Fruit fly (Drosophila melanogaster) whole organism, embryonic: ENCODE data around the gene CG32276.

Experiments used
- Blimp-1 ChIP-seq: fragments of 200-800 bp; sonication (Bioruptor generic); optimal IDR thresholded peaks from 3 replicates; lab custom pipeline; 2018; ENCODE audit warnings: missing biosample characterization, missing genetic modification characterization, mild to moderate bottlenecking, moderate library complexity, missing genetic modification reagents
- CG10543 ChIP-seq: fragments of 200-800 bp; sonication (Bioruptor generic); optimal IDR thresholded peaks from 3 replicates; lab custom pipeline; 2017; ENCODE audit warnings: missing biosample characterization, mild to moderate bottlenecking, missing genetic modification characterization, moderate library complexity
- CG12391 ChIP-seq: fragments of 200-800 bp; sonication (Bioruptor generic); optimal IDR thresholded peaks from 3 replicates; lab custom pipeline; 2018; ENCODE audit warnings: missing biosample characterization, mild to moderate bottlenecking, missing genetic modification characterization, moderate library complexity
- CG12744 ChIP-seq: fragments of 200-800 bp; sonication (Bioruptor generic); optimal IDR thresholded peaks from 2 replicates; lab custom pipeline; 2016; ENCODE audit warnings: missing biosample characterization, missing genetic modification characterization
- CG15011 ChIP-seq: fragments of 200-800 bp; sonication (Bioruptor generic); optimal IDR thresholded peaks from 3 replicates; lab custom pipeline; 2018; ENCODE audit warnings: missing biosample characterization, mild to moderate bottlenecking, missing genetic modification characterization
- CG15514 ChIP-seq: fragments of 200-800 bp; sonication (Bioruptor generic); optimal IDR thresholded peaks from 3 replicates; lab custom pipeline; 2017; ENCODE audit warnings: missing biosample characterization, missing genetic modification characterization, mild to moderate bottlenecking, moderate library complexity, missing genetic modification reagents
- CG1602 ChIP-seq: fragments of 200-800 bp; sonication (Bioruptor generic); optimal IDR thresholded peaks from 3 replicates; lab custom pipeline; 2016; ENCODE audit warnings: missing biosample characterization, missing genetic modification characterization
- CG17186 ChIP-seq: fragments of 200-800 bp; sonication (Bioruptor generic); optimal IDR thresholded peaks from 3 replicates; lab custom pipeline; 2017; ENCODE audit warnings: missing biosample characterization, missing genetic modification reagents, missing genetic modification characterization
- CG17359 ChIP-seq: fragments of 200-800 bp; sonication (Bioruptor generic); optimal IDR thresholded peaks from 3 replicates; lab custom pipeline; 2018; ENCODE audit warnings: missing biosample characterization, mild to moderate bottlenecking, missing genetic modification characterization, moderate library complexity
- CG17568 ChIP-seq: fragments of 200-800 bp; sonication (Bioruptor generic); optimal IDR thresholded peaks from 2 replicates; lab custom pipeline; 2018; ENCODE audit warnings: missing biosample characterization, mild to moderate bottlenecking, missing genetic modification characterization, moderate library complexity
- CG2199 ChIP-seq: fragments of 200-800 bp; sonication (Bioruptor generic); IDR thresholded peaks from 3 replicates; pipeline ENCODE4 v1.3.6; 2022; ENCODE audit warnings: missing biosample characterization, missing genetic modification characterization
- CG3726 ChIP-seq: fragments of 200-800 bp; sonication (Bioruptor generic); IDR thresholded peaks from 3 replicates; pipeline ENCODE4, ENCODE4 v1.3.6; 2022; ENCODE audit warnings: missing biosample characterization, missing genetic modification characterization
- CG43689 ChIP-seq: fragments of 200-800 bp; sonication (Bioruptor generic); IDR thresholded peaks from 2 replicates; pipeline ENCODE4 v1.3.6; 2022; ENCODE audit warnings: missing biosample characterization, missing genetic modification characterization
- CG6683 ChIP-seq: fragments of 200-800 bp; sonication (Bioruptor generic); optimal IDR thresholded peaks from 2 replicates; lab custom pipeline; 2017; ENCODE audit warnings: missing biosample characterization, mild to moderate bottlenecking, missing genetic modification characterization, missing genetic modification reagents
- CG6765 ChIP-seq: fragments of 200-800 bp; sonication (Bioruptor generic); optimal IDR thresholded peaks from 3 replicates; lab custom pipeline; 2017; ENCODE audit warnings: missing biosample characterization, mild to moderate bottlenecking, missing genetic modification characterization
- CG7372 ChIP-seq: fragments of 200-800 bp; sonication (Bioruptor generic); IDR thresholded peaks from 2 replicates; pipeline ENCODE4 v1.3.6; 2022; ENCODE audit warnings: missing biosample characterization, missing genetic modification characterization
- CG8281 ChIP-seq: fragments of 200-800 bp; sonication (Bioruptor generic); optimal IDR thresholded peaks from 2 replicates; lab custom pipeline; 2018; ENCODE audit warnings: missing biosample characterization, mild to moderate bottlenecking, missing genetic modification characterization, moderate library complexity
- CG8478 ChIP-seq: fragments of >200 bp; optimal IDR thresholded peaks from 2 replicates; lab custom pipeline; 2018
- CTCF ChIP-seq: fragments of 200-800 bp; sonication (Bioruptor generic); optimal IDR thresholded peaks from 2 replicates; lab custom pipeline; 2017; ENCODE audit warnings: missing biosample characterization, mild to moderate bottlenecking, missing genetic modification characterization, moderate library complexity
- CkIIα-i1 ChIP-seq: fragments of 200-800 bp; sonication (Bioruptor generic); IDR thresholded peaks from 2 replicates; pipeline ENCODE4 v1.3.6; 2022; ENCODE audit warnings: missing biosample characterization, missing genetic modification characterization
- D ChIP-seq, 2 experiments: fragments of 200-800 bp in 1 of 2; fragments of >200 bp in 1 of 2; sonication (Bioruptor generic) in 1 of 2; optimal IDR thresholded peaks; 2 replicates in 1 of 2; 3 replicates in 1 of 2; lab custom pipeline; 2017; ENCODE audit warnings: mild to moderate bottlenecking in 1 of 2, missing biosample characterization in 1 of 2, missing genetic modification characterization in 1 of 2, missing genetic modification reagents in 1 of 2
- GATAe ChIP-seq: fragments of 200-800 bp; sonication (Bioruptor generic); conservative IDR thresholded peaks from 2 replicates; pipeline ENCODE4 v1.3.6; 2022; ENCODE audit warnings: missing biosample characterization, missing genetic modification characterization
- H2.0 ChIP-seq: fragments of 200-800 bp; sonication (Bioruptor generic); IDR thresholded peaks from 2 replicates; pipeline ENCODE4 v1.3.6; 2022; ENCODE audit warnings: missing biosample characterization, missing genetic modification characterization
- Hand ChIP-seq: fragments of 200-800 bp; sonication (Bioruptor generic); optimal IDR thresholded peaks from 2 replicates; lab custom pipeline; 2017; ENCODE audit warnings: mild to moderate bottlenecking, missing biosample characterization, missing genetic modification reagents, missing genetic modification characterization
- Nf-YC ChIP-seq: fragments of 200-800 bp; optimal IDR thresholded peaks from 3 replicates; lab custom pipeline; 2019; ENCODE audit warnings: missing biosample characterization, mild to moderate bottlenecking, missing genetic modification characterization, moderate library complexity
- NfI ChIP-seq: fragments of 200-800 bp; sonication (Bioruptor generic); optimal IDR thresholded peaks from 3 replicates; lab custom pipeline; 2018; ENCODE audit warnings: missing biosample characterization, mild to moderate bottlenecking, missing genetic modification characterization, moderate library complexity
- Optix ChIP-seq: fragments of 200-800 bp; sonication (Bioruptor generic); IDR thresholded peaks from 3 replicates; pipeline ENCODE4 v1.3.6; 2022; ENCODE audit warnings: missing biosample characterization, missing genetic modification characterization
- PHDP ChIP-seq: fragments of 200-800 bp; sonication (Bioruptor generic); optimal IDR thresholded peaks from 3 replicates; lab custom pipeline; 2018; ENCODE audit warnings: missing biosample characterization, mild to moderate bottlenecking, missing genetic modification characterization, moderate library complexity
- Poxn ChIP-seq: fragments of 200-800 bp; sonication (Bioruptor generic); IDR thresholded peaks from 2 replicates; pipeline ENCODE4 v1.3.6; 2022; ENCODE audit warnings: missing biosample characterization, missing genetic modification characterization
- Sox102F ChIP-seq: fragments of 200-800 bp; sonication (Bioruptor generic); optimal IDR thresholded peaks from 2 replicates; lab custom pipeline; 2018; ENCODE audit warnings: missing biosample characterization, mild to moderate bottlenecking, missing genetic modification characterization, moderate library complexity
- Ssrp ChIP-seq: fragments of 200-800 bp; sonication (Bioruptor generic); optimal IDR thresholded peaks from 2 replicates; lab custom pipeline; 2018; ENCODE audit warnings: missing biosample characterization, mild to moderate bottlenecking, missing genetic modification characterization, moderate library complexity
- corto ChIP-seq: fragments of 200-800 bp; sonication (Bioruptor generic); optimal IDR thresholded peaks from 2 replicates; lab custom pipeline; 2016; ENCODE audit warnings: missing biosample characterization, mild to moderate bottlenecking, missing genetic modification characterization, moderate library complexity
- croc ChIP-seq: fragments of 200-800 bp; sonication (Bioruptor generic); conservative IDR thresholded peaks from 3 replicates; pipeline ENCODE4 v1.3.6; 2022; ENCODE audit warnings: missing biosample characterization, missing genetic modification characterization
- dysf ChIP-seq: fragments of 200-800 bp; sonication (Bioruptor generic); IDR thresholded peaks from 3 replicates; pipeline ENCODE4 v1.3.6; 2022; ENCODE audit warnings: missing biosample characterization, missing genetic modification characterization
- fu2 ChIP-seq: fragments of 200-800 bp; sonication (Bioruptor generic); optimal IDR thresholded peaks from 2 replicates; lab custom pipeline; 2016; ENCODE audit warnings: missing biosample characterization, missing genetic modification characterization
- grau ChIP-seq: fragments of 200-800 bp; optimal IDR thresholded peaks from 3 replicates; lab custom pipeline; 2019; ENCODE audit warnings: missing biosample characterization, mild to moderate bottlenecking, missing genetic modification characterization, moderate library complexity
- inv ChIP-seq: fragments of 200-800 bp; sonication (Bioruptor generic); IDR thresholded peaks from 2 replicates; pipeline ENCODE4 v1.3.6; 2022; ENCODE audit warnings: missing biosample characterization, missing genetic modification characterization; ENCODE audit not compliant: partially characterized antibody
- jumu ChIP-seq: fragments of 200-800 bp; sonication (Bioruptor generic); optimal IDR thresholded peaks from 3 replicates; lab custom pipeline; 2016; ENCODE audit warnings: missing biosample characterization, missing genetic modification characterization
- lola ChIP-seq, 3 experiments: fragments of >200 bp in 2 of 3; fragments of 200-800 bp in 1 of 3; sonication (Bioruptor generic) in 1 of 3; optimal IDR thresholded peaks; 2 replicates each; lab custom pipeline; 2017 to 2019; ENCODE audit warnings: missing biosample characterization in 3 of 3, missing genetic modification characterization in 3 of 3, mild to moderate bottlenecking in 1 of 3, moderate library complexity in 1 of 3
- nerfin-1 ChIP-seq: fragments of 200-800 bp; sonication (Bioruptor generic); optimal IDR thresholded peaks from 3 replicates; lab custom pipeline; 2019; ENCODE audit warnings: missing biosample characterization, mild to moderate bottlenecking, missing genetic modification characterization, moderate library complexity
- pan ChIP-seq, 4 experiments: fragments of >200 bp in 3 of 4; fragments of 200-800 bp in 1 of 4; sonication (Bioruptor generic) in 1 of 4; optimal IDR thresholded peaks in 3 of 4; IDR thresholded peaks in 1 of 4; 2 replicates each; pipeline versions ENCODE4 v1.3.6 to Lab custom; 2017 to 2022; ENCODE audit warnings: missing biosample characterization in 2 of 4, missing genetic modification characterization in 2 of 4, mixed read lengths in 1 of 4
- seq ChIP-seq: fragments of 200-800 bp; sonication (Bioruptor generic); IDR thresholded peaks from 2 replicates; pipeline ENCODE4 v1.3.6; 2022; ENCODE audit warnings: missing biosample characterization, missing genetic modification characterization
- sisA ChIP-seq: fragments of 200-800 bp; sonication (Bioruptor generic); IDR thresholded peaks from 2 replicates; pipeline ENCODE4 v1.3.6; 2022; ENCODE audit warnings: missing biosample characterization, missing genetic modification characterization
- trem ChIP-seq: fragments of 200-800 bp; optimal IDR thresholded peaks from 3 replicates; lab custom pipeline; 2019; ENCODE audit warnings: missing biosample characterization, mild to moderate bottlenecking, missing genetic modification characterization, moderate library complexity
- ttk ChIP-seq: fragments of 200-800 bp; sonication (Bioruptor generic); IDR thresholded peaks from 2 replicates; pipeline ENCODE4 v2.1.2; 2022; ENCODE audit warnings: missing biosample characterization, missing genetic modification characterization
- unpg ChIP-seq: fragments of 200-800 bp; sonication (Bioruptor generic); optimal IDR thresholded peaks from 3 replicates; lab custom pipeline; 2018; ENCODE audit warnings: missing biosample characterization, mild to moderate bottlenecking, missing genetic modification characterization, moderate library complexity
- zen2 ChIP-seq: fragments of 200-800 bp; sonication (Bioruptor generic); IDR thresholded peaks from 3 replicates; pipeline ENCODE4 v1.3.6; 2022; ENCODE audit warnings: missing biosample characterization, missing genetic modification characterization; ENCODE audit not compliant: partially characterized antibody

Gene CG32276

dm6 chr3L:3148125-3149059 is 50.5 kb downstream of the CG32276 start, which contains the start of the genes Usp5 and BtbVII (continued):
- TF ChIP-seq CG12391 (tag; lab: Kevin White, UChicago), result peak; percentile 67
- peak; percentile 51 for TF ChIP-seq unpg (GFP tag; lab: Kevin White, UChicago)
- TF ChIP-seq Poxn, result no peak
- TF ChIP-seq CG3726 (GFP tag; lab: Robert Waterston, UW), result no peak
- TF ChIP-seq Blimp-1 (GFP tag; lab: Kevin White, UChicago), result no peak
- no peak for TF ChIP-seq CG17186 (GFP tag; lab: Kevin White, UChicago)
- TF ChIP-seq trem (tag; lab: Kevin White, UChicago), result peak; percentile 99
- TF ChIP-seq nerfin-1 (tag; lab: Kevin White, UChicago), result peak; percentile 10
- TF ChIP-seq pan (optimal IDR thresholded peaks at IDR 0.05; lab: Kevin White, UChicago), result no peak
- peak in 1 of 2 experiments; percentile 50 for TF ChIP-seq pan (GFP tag; optimal IDR thresholded peaks at IDR 0.05 in 1 of 2, IDR thresholded peaks at IDR 0.05 in 1 of 2)
- 0 out of 3 replicates have a peak, but pooled peaks have one; percentile 39 for TF ChIP-seq croc
- peak; percentile 100 for TF ChIP-seq CG15514 (GFP tag; lab: Kevin White, UChicago)
- peak; percentile 49 for TF ChIP-seq CG10543 (GFP tag; lab: Kevin White, UChicago)
- peak; percentile 94 for TF ChIP-seq inv
- peak; percentile 26 for TF ChIP-seq CG12744 (GFP tag; lab: Kevin White, UChicago)
- TF ChIP-seq CG6765 (GFP tag; lab: Kevin White, UChicago), result peak; percentile 27
- peak in 1 of 3 experiments; percentile 55 for TF ChIP-seq lola (GFP tag; optimal IDR thresholded peaks at IDR 0.05; lab: Kevin White, UChicago)
- peak; percentile 28 for TF ChIP-seq Ssrp
- peak; percentile 61 for TF ChIP-seq jumu
- no peak for TF ChIP-seq CG8478 (lab: Kevin White, UChicago)
- TF ChIP-seq CkIIα-i1, result no peak
- no peak for TF ChIP-seq ttk (GFP tag; lab: Robert Waterston, UW)
- peak; percentile 54 for TF ChIP-seq NfI (GFP tag; lab: Kevin White, UChicago)
- TF ChIP-seq PHDP (tag; lab: Kevin White, UChicago), result peak; percentile 64
- TF ChIP-seq grau (tag; lab: Kevin White, UChicago), result peak; percentile 59
- peak; percentile 97 for TF ChIP-seq zen2 (GFP tag; lab: Robert Waterston, UW)
- peak; percentile 28 for TF ChIP-seq fu2 (GFP tag; lab: Kevin White, UChicago)
- peak; percentile 34 for TF ChIP-seq CG17359 (tag; lab: Kevin White, UChicago)
- TF ChIP-seq Optix, result peak; percentile 33; the same call in 1 of the 3 replicates
- TF ChIP-seq CG43689 (GFP tag; lab: Robert Waterston, UW), result no peak
- TF ChIP-seq CG2199 (GFP tag; lab: Robert Waterston, UW), result no peak
- TF ChIP-seq CTCF (GFP tag; lab: Kevin White, UChicago), result no peak
- peak; percentile 41 for TF ChIP-seq CG6683 (GFP tag; lab: Kevin White, UChicago)
- no peak for TF ChIP-seq Sox102F
- TF ChIP-seq GATAe (GFP tag; lab: Robert Waterston, UW), result no peak
- no peak for TF ChIP-seq CG15011
- TF ChIP-seq CG8281 (tag; lab: Kevin White, UChicago), result no peak
- TF ChIP-seq Hand (GFP tag; lab: Kevin White, UChicago), result no peak
- TF ChIP-seq sisA (GFP tag; lab: Robert Waterston, UW), result peak; percentile 59
- no peak for TF ChIP-seq seq (GFP tag; lab: Robert Waterston, UW)
- no peak for TF ChIP-seq CG7372 (GFP tag; lab: Robert Waterston, UW)
- TF ChIP-seq D (optimal IDR thresholded peaks at IDR 0.05; lab: Kevin White, UChicago), result no peak
- peak; percentile 28 for TF ChIP-seq D (GFP tag; optimal IDR thresholded peaks at IDR 0.05; lab: Kevin White, UChicago)
- peak; percentile 2 for TF ChIP-seq Nf-YC (tag; lab: Kevin White, UChicago)
- TF ChIP-seq CG17568 (GFP tag; lab: Kevin White, UChicago), result no peak
- peak; percentile 62; the same call in 2 of the 3 replicates for TF ChIP-seq dysf (GFP tag; lab: Robert Waterston, UW)
- peak; percentile 47; the same call in 1 of the 2 replicates for TF ChIP-seq H2.0 (GFP tag; lab: Robert Waterston, UW)
- peak; percentile 47 for TF ChIP-seq CG1602 (GFP tag; lab: Kevin White, UChicago)
- TF ChIP-seq corto (GFP tag; lab: Kevin White, UChicago), result peak; percentile 27
